Fruit fly (Drosophila melanogaster): Measurements from ENCODE around the gene Prx4.
A peak's percentile ranks its signal among the peaks of the same experiment; 100 is the strongest.

The Prx4 gene

dm6 chr3L:3042150-3043049 lies at the start of gene Prx4:
Gene Prx4, plus strand, starts transcription at chr3L:3042359.
- TF ChIP-seq Snoo (tag; optimal IDR thresholded peaks at IDR 0.05) (peak; percentile 52), D1 (tag; optimal IDR thresholded peaks at IDR 0.05) (no peak), CG13204 (GFP tag; optimal IDR thresholded peaks at IDR 0.05) (no peak), Ets98B (GFP tag; IDR thresholded peaks at IDR 0.05) (peak; percentile 75), Pif1A (GFP tag; optimal IDR thresholded peaks at IDR 0.05) (peak; percentile 66), CG17806 (tag; optimal IDR thresholded peaks at IDR 0.05) (peak; percentile 41), rn (GFP tag; IDR thresholded peaks at IDR 0.05) (0 out of 2 replicates have a peak, but pooled peaks have one; percentile 22), CG9948 (tag; optimal IDR thresholded peaks at IDR 0.05) (peak; percentile 60), CG8301 (tag; optimal IDR thresholded peaks at IDR 0.05) (peak; percentile 68), Pif1B (GFP tag; optimal IDR thresholded peaks at IDR 0.05) (peak; percentile 73), EcR (GFP tag; optimal IDR thresholded peaks at IDR 0.05) (no peak), CG14655 (GFP tag; optimal IDR thresholded peaks at IDR 0.05) (peak; percentile 66), CG8159 (tag; optimal IDR thresholded peaks at IDR 0.05) (peak; percentile 53), CG32121 (GFP tag; IDR thresholded peaks at IDR 0.05) (peak; percentile 77), gl (tag; optimal IDR thresholded peaks at IDR 0.05) (no peak), CG4496 (GFP tag; IDR thresholded peaks at IDR 0.05) (peak; percentile 87), CG15710 (tag; optimal IDR thresholded peaks at IDR 0.05) (peak; percentile 56), CG12605 (GFP tag; IDR thresholded peaks at IDR 0.05) (peak; percentile 25; the same call in 1 of the 2 replicates), CG10348 (GFP tag; IDR thresholded peaks at IDR 0.05) (no peak), CG34367 (tag; optimal IDR thresholded peaks at IDR 0.05) (peak; percentile 43), fd96Ca (GFP tag; IDR thresholded peaks at IDR 0.05) (0 out of 3 replicates have a peak, but pooled peaks have one; percentile 26)

- TF ChIP-seq CG12605 (GFP tag; IDR thresholded peaks at IDR 0.05) = no peak
- no peak for TF ChIP-seq gl (tag; optimal IDR thresholded peaks at IDR 0.05)
- no peak for TF ChIP-seq Pif1A (GFP tag; optimal IDR thresholded peaks at IDR 0.05)
Measured at dm6 chr3L:2994872-2995271, 47.3 kb upstream of the Prx4 start, which contains the start of gene CG2113. Gene CG2113, plus strand, starts transcription at chr3L:2995172.

- peak; percentile 15 for TF ChIP-seq CG14655 (GFP tag; optimal IDR thresholded peaks at IDR 0.05)
- TF ChIP-seq Pif1A (GFP tag; optimal IDR thresholded peaks at IDR 0.05) = no peak
Measured at dm6 chr3L:3001445-3001844, 40.7 kb upstream of the Prx4 start, which contains the start of gene FMRFaR. Gene FMRFaR, plus strand, starts transcription at chr3L:3001716.

- TF ChIP-seq gl (tag; optimal IDR thresholded peaks at IDR 0.05) (no peak), D1 (tag; optimal IDR thresholded peaks at IDR 0.05) (no peak), CG14655 (GFP tag; optimal IDR thresholded peaks at IDR 0.05) (no peak), CG15710 (tag; optimal IDR thresholded peaks at IDR 0.05) (no peak), CG12605 (GFP tag; IDR thresholded peaks at IDR 0.05) (no peak), EcR (GFP tag; optimal IDR thresholded peaks at IDR 0.05) (no peak), Pif1B (GFP tag; optimal IDR thresholded peaks at IDR 0.05) (no peak)
Measured at dm6 chr3L:3013496-3013895, 28.7 kb upstream of the Prx4 start.

- TF ChIP-seq CG12605 (GFP tag; IDR thresholded peaks at IDR 0.05) (no peak), CG32121 (GFP tag; IDR thresholded peaks at IDR 0.05) (no peak), CG9948 (tag; optimal IDR thresholded peaks at IDR 0.05) (no peak), Pif1A (GFP tag; optimal IDR thresholded peaks at IDR 0.05) (no peak), CG14655 (GFP tag; optimal IDR thresholded peaks at IDR 0.05) (no peak)
Measured at dm6 chr3L:3015969-3016368, 26.2 kb upstream of the Prx4 start, which contains the start of gene CG32488. Gene CG32488, minus strand, starts transcription at chr3L:3016069.

- TF ChIP-seq D1 (tag; optimal IDR thresholded peaks at IDR 0.05) = no peak
- no peak for TF ChIP-seq CG15710 (tag; optimal IDR thresholded peaks at IDR 0.05)
- TF ChIP-seq Pif1A (GFP tag; optimal IDR thresholded peaks at IDR 0.05) = no peak
- TF ChIP-seq CG12605 (GFP tag; IDR thresholded peaks at IDR 0.05) = no peak
- no peak for TF ChIP-seq gl (tag; optimal IDR thresholded peaks at IDR 0.05)
- no peak for TF ChIP-seq CG14655 (GFP tag; optimal IDR thresholded peaks at IDR 0.05)
- no peak for TF ChIP-seq CG9948 (tag; optimal IDR thresholded peaks at IDR 0.05)
- TF ChIP-seq CG13204 (GFP tag; optimal IDR thresholded peaks at IDR 0.05) = no peak
- TF ChIP-seq EcR (GFP tag; optimal IDR thresholded peaks at IDR 0.05) = no peak
- no peak for TF ChIP-seq rn (GFP tag; IDR thresholded peaks at IDR 0.05)
- TF ChIP-seq fd96Ca (GFP tag; IDR thresholded peaks at IDR 0.05) = no peak
- no peak for TF ChIP-seq CG8301 (tag; optimal IDR thresholded peaks at IDR 0.05)
- TF ChIP-seq Pif1B (GFP tag; optimal IDR thresholded peaks at IDR 0.05) = no peak
- no peak for TF ChIP-seq CG4496 (GFP tag; IDR thresholded peaks at IDR 0.05)
- no peak for TF ChIP-seq CG8159 (tag; optimal IDR thresholded peaks at IDR 0.05)
- no peak for TF ChIP-seq CG10348 (GFP tag; IDR thresholded peaks at IDR 0.05)
- no peak for TF ChIP-seq Ets98B (GFP tag; IDR thresholded peaks at IDR 0.05)
- no peak for TF ChIP-seq CG17806 (tag; optimal IDR thresholded peaks at IDR 0.05)
- TF ChIP-seq CG34367 (tag; optimal IDR thresholded peaks at IDR 0.05) = no peak
- TF ChIP-seq Snoo (tag; optimal IDR thresholded peaks at IDR 0.05) = no peak
Measured at dm6 chr3L:3017156-3017555, 25.0 kb upstream of the Prx4 start, which contains the start of gene CG32487. Gene CG32487, minus strand, starts transcription at chr3L:3017256.
